Worm (Caenorhabditis elegans) whole organism, L4 larva: ENCODE measurements around the gene T24D8.6.

Experiments
- F44E2.7 ChIP-seq: fragments of 200-800 bp; sonication (Bioruptor generic); IDR thresholded peaks from 2 replicates; pipeline ENCODE4 v2.1.2; 2022; ENCODE audit warnings: missing genetic modification characterization, missing compliant biosample characterization
- ZK546.5 ChIP-seq, 2 experiments: sonication (generic microtip); optimal IDR thresholded peaks; 2 replicates each; lab custom pipeline; 2017; ENCODE audit warnings: missing biosample characterization in 2 of 2, missing genetic modification characterization in 2 of 2
- aha-1 ChIP-seq: fragments of 150-350 bp; peaks from one replicate; lab custom pipeline; 2014; ENCODE audit warnings: missing biosample characterization, missing genetic modification characterization
- aly-2 ChIP-seq: sonication (generic microtip); optimal IDR thresholded peaks from 2 replicates; lab custom pipeline; 2018; ENCODE audit warnings: missing biosample characterization, missing genetic modification characterization
- ama-1 ChIP-seq: fragments of 150-350 bp; optimal IDR thresholded peaks from 2 replicates; lab custom pipeline; 2014; ENCODE audit warnings: inconsistent platforms, mixed read lengths
- attf-4 ChIP-seq: sonication (generic microtip); optimal IDR thresholded peaks from 3 replicates; lab custom pipeline; 2017; ENCODE audit warnings: missing biosample characterization, missing genetic modification characterization
- ceh-20 ChIP-seq: fragments of 200-800 bp; sonication (Bioruptor generic); IDR thresholded peaks from 2 replicates; pipeline ENCODE4 v1.3.6; 2022; ENCODE audit warnings: missing genetic modification reagents, missing genetic modification characterization, missing compliant biosample characterization
- ceh-44 ChIP-seq: fragments of 200-800 bp; sonication (Bioruptor generic); IDR thresholded peaks from 2 replicates; pipeline ENCODE4 v1.3.6; 2022; ENCODE audit warnings: missing genetic modification reagents, missing genetic modification characterization, missing compliant biosample characterization
- cey-2 ChIP-seq: sonication (generic microtip); optimal IDR thresholded peaks from 3 replicates; lab custom pipeline; 2017; ENCODE audit warnings: missing genetic modification characterization, mild to moderate bottlenecking, missing compliant biosample characterization, antibody characterized with exemption, borderline replicate concordance; ENCODE audit not compliant: insufficient read depth
- daf-16 ChIP-seq, 3 experiments: sonication (generic microtip); optimal IDR thresholded peaks; 2 replicates each; lab custom pipeline; 2016 to 2017; ENCODE audit warnings: missing genetic modification characterization in 3 of 3, missing genetic modification reagents in 3 of 3, mild to moderate bottlenecking in 2 of 3, missing compliant biosample characterization in 2 of 3, missing biosample characterization in 1 of 3, moderate library complexity in 1 of 3
- dpl-1 ChIP-seq: fragments of 150-350 bp; optimal IDR thresholded peaks from 2 replicates; lab custom pipeline; 2014; ENCODE audit warnings: missing biosample characterization, missing genetic modification reagents, missing genetic modification characterization
- dve-1 ChIP-seq: sonication (generic microtip); optimal IDR thresholded peaks from 2 replicates; lab custom pipeline; 2017; ENCODE audit warnings: antibody characterized with exemption, mild to moderate bottlenecking, missing genetic modification characterization, missing compliant biosample characterization; ENCODE audit not compliant: insufficient read depth
- egl-43 ChIP-seq: fragments of 200-800 bp; sonication (Bioruptor generic); IDR thresholded peaks from 2 replicates; pipeline ENCODE4 v1.3.6; 2022; ENCODE audit warnings: missing genetic modification reagents, missing genetic modification characterization, missing compliant biosample characterization
- hlh-11 ChIP-seq: fragments of 200-800 bp; sonication (Bioruptor generic); optimal IDR thresholded peaks from 2 replicates; lab custom pipeline; 2018; ENCODE audit warnings: mild to moderate bottlenecking, missing genetic modification characterization, missing compliant biosample characterization
- hlh-30 ChIP-seq: sonication (generic microtip); optimal IDR thresholded peaks from 2 replicates; lab custom pipeline; 2017; ENCODE audit warnings: antibody characterized with exemption, mild to moderate bottlenecking, missing genetic modification characterization, missing compliant biosample characterization; ENCODE audit not compliant: insufficient read depth
- hmg-1.1 ChIP-seq: fragments of 200-800 bp; sonication (Bioruptor generic); IDR thresholded peaks from 2 replicates; pipeline ENCODE4 v1.3.6; 2022; ENCODE audit warnings: missing genetic modification reagents, missing genetic modification characterization, missing compliant biosample characterization
- jun-1 ChIP-seq: fragments of 150-350 bp; optimal IDR thresholded peaks from 2 replicates; lab custom pipeline; 2014; ENCODE audit warnings: missing biosample characterization, missing genetic modification reagents, missing genetic modification characterization
- lin-15B ChIP-seq: fragments of 150-350 bp; sonication (generic microtip); optimal IDR thresholded peaks from 3 replicates; lab custom pipeline; 2014; ENCODE audit warnings: missing biosample characterization, missing genetic modification characterization
- mdl-1 ChIP-seq, 2 experiments: fragments of 150-350 bp in 1 of 2; sonication (generic microtip) in 1 of 2; optimal IDR thresholded peaks; 2 replicates each; lab custom pipeline; 2014 to 2017; ENCODE audit warnings: missing biosample characterization in 2 of 2, missing genetic modification characterization in 2 of 2
- mep-1 ChIP-seq: fragments of 150-350 bp; sonication (generic microtip); optimal IDR thresholded peaks from 3 replicates; lab custom pipeline; 2014; ENCODE audit warnings: missing biosample characterization, missing genetic modification characterization
- nhr-11 ChIP-seq: fragments of 150-350 bp; optimal IDR thresholded peaks from 2 replicates; lab custom pipeline; 2014; ENCODE audit warnings: missing biosample characterization, missing genetic modification characterization
- nhr-25 ChIP-seq: sonication (generic microtip); optimal IDR thresholded peaks from 2 replicates; lab custom pipeline; 2017; ENCODE audit warnings: missing genetic modification characterization, mild to moderate bottlenecking, missing compliant biosample characterization, antibody characterized with exemption, moderate library complexity, borderline replicate concordance; ENCODE audit not compliant: insufficient read depth
- nhr-28 ChIP-seq: fragments of 150-350 bp; optimal IDR thresholded peaks from 2 replicates; lab custom pipeline; 2014; ENCODE audit warnings: missing biosample characterization, missing genetic modification characterization
- nhr-6 ChIP-seq: fragments of 150-350 bp; optimal IDR thresholded peaks from 2 replicates; lab custom pipeline; 2014; ENCODE audit warnings: missing biosample characterization, missing genetic modification characterization
- nhr-77 ChIP-seq: fragments of 150-350 bp; optimal IDR thresholded peaks from 2 replicates; lab custom pipeline; 2014; ENCODE audit warnings: missing biosample characterization, missing genetic modification characterization
- pqm-1 ChIP-seq: sonication (generic microtip); optimal IDR thresholded peaks from 2 replicates; lab custom pipeline; 2017; ENCODE audit warnings: missing biosample characterization, missing genetic modification characterization
- rbr-2 ChIP-seq: sonication (generic microtip); optimal IDR thresholded peaks from 2 replicates; lab custom pipeline; 2016; ENCODE audit warnings: missing genotype, missing genetic modification characterization, missing compliant biosample characterization
- set-16 ChIP-seq: fragments of 200-800 bp; sonication (Bioruptor generic); IDR thresholded peaks from 2 replicates; pipeline ENCODE4 v1.3.6; 2022; ENCODE audit warnings: missing genetic modification reagents, missing genetic modification characterization, missing compliant biosample characterization
- snpc-4 ChIP-seq: fragments of 150-350 bp; optimal IDR thresholded peaks from 2 replicates; lab custom pipeline; 2014; ENCODE audit warnings: missing biosample characterization, missing genetic modification characterization
- tra-1 ChIP-seq: fragments of 200-800 bp; sonication (Bioruptor generic); IDR thresholded peaks from 2 replicates; pipeline ENCODE4 v1.3.6; 2022; ENCODE audit warnings: missing genetic modification reagents, missing genetic modification characterization, missing compliant biosample characterization
- unc-62 ChIP-seq, 3 experiments: fragments of 150-350 bp in 1 of 3; sonication (generic microtip); optimal IDR thresholded peaks in 2 of 3; peaks in 1 of 3; 1 replicate in 1 of 3; 2 replicates in 2 of 3; lab custom pipeline; 2014 to 2017; ENCODE audit warnings: missing biosample characterization in 3 of 3, missing genetic modification characterization in 3 of 3, missing genetic modification reagents in 3 of 3, missing genotype in 1 of 3
- zfp-3 ChIP-seq: fragments of 200-800 bp; sonication (Bioruptor generic); conservative IDR thresholded peaks from 2 replicates; pipeline ENCODE4 v1.3.6; 2022; ENCODE audit warnings: missing genetic modification reagents, missing genetic modification characterization, missing compliant biosample characterization
- zip-2 ChIP-seq: fragments of 150-350 bp; optimal IDR thresholded peaks from 2 replicates; lab custom pipeline; 2014; ENCODE audit warnings: missing biosample characterization, missing genetic modification characterization

Gene T24D8.6

DNA sequence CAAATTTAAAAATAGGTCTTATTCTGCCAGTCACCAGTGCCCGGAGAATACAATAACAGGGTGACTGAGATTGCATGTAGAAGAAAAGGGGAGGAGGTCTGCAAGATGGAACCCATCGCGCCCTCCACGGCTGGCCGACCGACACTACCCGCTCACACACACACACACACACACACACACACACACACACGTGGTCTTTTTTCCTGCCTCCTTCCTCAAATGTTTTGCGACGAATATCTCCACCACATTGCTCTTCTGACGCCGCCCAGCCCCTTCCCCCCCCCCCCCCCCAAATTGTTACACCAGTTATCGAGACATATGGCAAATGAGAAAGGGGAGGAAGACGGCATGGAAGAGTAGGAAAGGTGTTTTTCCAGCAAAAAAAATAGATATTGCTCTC is 44.0 kb downstream of the T24D8.6 start (continued):
- TF ChIP-seq tra-1 (GFP tag; lab: Robert Waterston, UW): 0 out of 2 replicates have a peak, but pooled peaks have one; percentile 41

DNA sequence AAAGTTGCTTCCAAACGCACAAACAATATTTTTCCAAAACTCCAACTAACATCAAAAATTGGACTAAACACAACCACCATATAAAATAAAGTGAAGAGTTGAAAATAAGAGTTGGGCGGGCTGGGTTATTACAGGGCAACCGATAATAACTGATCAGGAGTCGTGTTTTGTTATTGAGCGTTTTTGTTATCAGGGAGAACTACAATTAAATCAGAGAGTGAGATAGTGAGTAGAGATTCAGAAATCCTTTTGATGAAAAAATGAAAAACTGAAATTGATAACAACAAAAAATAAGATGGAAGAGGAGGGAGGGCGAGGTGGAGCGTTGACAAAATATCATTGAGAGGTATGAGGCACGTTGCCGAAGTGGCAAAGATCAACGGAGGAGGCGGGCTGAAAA is 45.3 kb downstream of the T24D8.6 start:
- TF ChIP-seq unc-62 (GFP tag; optimal IDR thresholded peaks at IDR 0.05 in 1 of 2; lab: Kevin White, UChicago): peak in 1 of 2 experiments; percentile 16
- no peak for TF ChIP-seq unc-62 (tag; optimal IDR thresholded peaks at IDR 0.05; lab: Kevin White, UChicago)
- TF ChIP-seq nhr-77 (tag; lab: Kevin White, UChicago): peak; percentile 12
- TF ChIP-seq hlh-11 (tag; lab: Kevin White, UChicago): peak; percentile 24
- TF ChIP-seq pqm-1: peak; percentile 86
- no peak for TF ChIP-seq mdl-1 (tag; optimal IDR thresholded peaks at IDR 0.05; lab: Kevin White, UChicago)
- peak; percentile 73 for TF ChIP-seq nhr-28
- TF ChIP-seq daf-16 (GFP tag; optimal IDR thresholded peaks at IDR 0.05; lab: Kevin White, UChicago): no peak
- TF ChIP-seq daf-16 (tag; optimal IDR thresholded peaks at IDR 0.05; lab: Kevin White, UChicago): peak; percentile 97
- TF ChIP-seq snpc-4 (tag; lab: Kevin White, UChicago): no peak
- TF ChIP-seq dve-1 (tag; lab: Kevin White, UChicago): peak; percentile 82

DNA sequence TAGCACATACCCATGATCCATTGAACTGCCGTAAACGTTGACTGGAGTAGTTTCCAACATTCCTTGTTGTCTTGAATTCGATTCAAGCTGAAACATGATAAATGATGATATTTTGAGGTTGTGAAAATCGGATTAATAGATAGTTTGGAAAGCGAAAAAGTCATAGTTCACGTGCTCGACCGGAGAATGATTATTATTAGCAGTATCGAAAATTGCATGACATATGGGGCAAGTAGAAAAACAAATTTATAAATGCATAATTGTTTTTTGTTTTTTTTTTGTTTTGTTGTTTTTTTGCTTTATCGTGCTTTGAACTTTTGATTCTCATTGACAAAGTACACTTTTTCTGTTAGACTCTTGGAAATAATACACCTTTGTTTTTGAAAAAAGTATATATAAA is 46.6 kb downstream of the T24D8.6 start, which contains the start of gene aakg-4:
aakg-4 (minus strand) TSS at position 101 of the 400 bp plus-strand sequence.
- no peak for TF ChIP-seq cey-2 (tag; lab: Kevin White, UChicago)
- TF ChIP-seq zip-2 (tag; lab: Kevin White, UChicago): no peak
- TF ChIP-seq dpl-1 (GFP tag; lab: Kevin White, UChicago): no peak
- no peak for TF ChIP-seq F44E2.7 (GFP tag; lab: Robert Waterston, UW)
- no peak for TF ChIP-seq zfp-3 (GFP tag; lab: Robert Waterston, UW)
- TF ChIP-seq ZK546.5 (tag; optimal IDR thresholded peaks at IDR 0.05; lab: Kevin White, UChicago): no peak
- no peak for TF ChIP-seq nhr-11
- no peak for TF ChIP-seq ama-1 (lab: Kevin White, UChicago)
- no peak for TF ChIP-seq aly-2 (tag; lab: Kevin White, UChicago)
- TF ChIP-seq attf-4 (tag; lab: Kevin White, UChicago): no peak
- no peak for TF ChIP-seq rbr-2
- no peak for TF ChIP-seq hmg-1.1 (GFP tag; lab: Robert Waterston, UW)
- no peak for TF ChIP-seq nhr-25
- no peak for TF ChIP-seq mep-1 (tag; lab: Kevin White, UChicago)
- TF ChIP-seq lin-15B: no peak
- no peak for TF ChIP-seq jun-1 (tag; lab: Kevin White, UChicago)
- TF ChIP-seq, all 104 proteins: peak for 0

DNA sequence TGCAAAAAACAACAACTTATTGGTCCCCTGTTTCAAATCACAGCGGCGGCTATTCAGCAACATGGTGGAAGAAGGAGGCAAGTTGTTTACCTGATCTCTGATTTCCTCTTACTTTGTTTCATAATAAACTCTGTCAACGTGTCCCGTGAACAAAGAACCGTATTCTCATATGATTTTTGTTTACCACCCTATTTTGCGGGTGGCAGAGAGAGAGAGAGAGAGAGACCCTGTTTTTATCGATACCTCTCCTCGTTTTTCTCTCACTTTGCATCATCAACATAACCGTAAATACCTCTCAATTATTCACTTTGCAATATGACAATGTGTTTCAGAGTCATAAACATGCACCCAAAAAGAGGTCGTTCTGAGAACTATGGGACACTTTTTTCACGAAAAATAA is 48.3 kb downstream of the T24D8.6 start:
- TF ChIP-seq daf-16 (GFP tag; optimal IDR thresholded peaks at IDR 0.05; lab: Kevin White, UChicago): no peak
- TF ChIP-seq daf-16 (tag; optimal IDR thresholded peaks at IDR 0.05; lab: Kevin White, UChicago): peak; percentile 99
- TF ChIP-seq aha-1: peak; percentile 34
- TF ChIP-seq hlh-30 (tag; lab: Kevin White, UChicago): peak; percentile 53
- no peak for TF ChIP-seq ceh-44 (GFP tag; lab: Robert Waterston, UW)
- TF ChIP-seq dve-1 (tag; lab: Kevin White, UChicago): peak; percentile 8
- peak; percentile 59 for TF ChIP-seq nhr-28
- no peak for TF ChIP-seq nhr-6 (tag; lab: Kevin White, UChicago)
- TF ChIP-seq nhr-77 (tag; lab: Kevin White, UChicago): peak; percentile 30

DNA sequence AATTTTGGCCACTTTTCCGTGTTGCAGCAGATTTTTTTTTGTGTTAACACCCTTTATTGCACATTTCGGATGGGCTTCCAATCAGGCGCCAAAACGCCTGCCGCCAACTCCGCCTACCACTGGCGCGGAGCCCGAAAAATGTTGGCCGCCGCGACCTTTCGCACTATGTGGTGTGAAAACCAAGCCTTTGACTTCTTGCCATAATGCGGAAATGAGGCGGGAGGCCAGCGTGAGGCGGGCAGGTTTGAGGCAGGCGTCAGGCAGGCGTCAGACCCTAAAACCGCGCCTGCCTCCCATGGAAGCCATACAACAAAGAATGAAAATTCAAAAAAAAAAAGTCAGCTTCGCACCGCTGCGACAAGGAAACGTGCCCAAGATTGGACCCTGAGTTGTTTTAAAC is 48.9 kb downstream of the T24D8.6 start:
- TF ChIP-seq lin-15B: no peak
- TF ChIP-seq ceh-20 (GFP tag; lab: Robert Waterston, UW): no peak
- TF ChIP-seq aha-1: peak; percentile 14
- peak; percentile 73 for TF ChIP-seq set-16 (GFP tag; lab: Robert Waterston, UW)
- TF ChIP-seq egl-43 (GFP tag; lab: Robert Waterston, UW): 0 out of 2 replicates have a peak, but pooled peaks have one; percentile 18
- TF ChIP-seq, all 104 proteins: peak for 3
